ENCODE assay signal across 1 fruit fly cellular context in the genomic region with DNA sequence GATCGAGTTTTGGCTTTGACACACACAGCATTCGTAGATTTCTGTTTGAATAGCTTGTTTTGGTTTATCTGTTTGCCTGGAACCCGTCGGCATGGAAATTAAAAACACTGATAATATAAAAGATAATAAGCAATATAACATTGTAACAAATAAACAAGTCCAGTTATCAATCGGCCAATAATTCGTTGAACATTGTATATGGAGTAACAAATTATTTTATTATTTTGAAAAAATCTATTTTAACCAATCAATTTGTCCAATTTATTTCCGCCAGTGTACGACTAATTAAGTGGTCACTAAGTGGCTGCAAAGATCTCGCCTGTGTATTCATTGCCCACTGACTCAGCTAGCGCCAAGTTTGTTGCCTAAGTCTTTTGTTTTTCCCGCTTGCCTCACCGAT.
TF ChIP-seq lines count a peak whose summit lies in the region.

No protein-coding gene starts in this region.

TF ChIP-seq in whole organism, embryonic, 481 proteins besides CTCF, POLR2A, EP300 and RAD21 (continued from another document and continues in another):
- TF ChIP-seq gro (GFP tag; optimal IDR thresholded peaks at IDR 0.05; lab: Kevin White, UChicago) = peak; percentile 29
- no peak for TF ChIP-seq eve (GFP tag; optimal IDR thresholded peaks at IDR 0.05; lab: Kevin White, UChicago)
- TF ChIP-seq caup (GFP tag; optimal IDR thresholded peaks at IDR 0.05; lab: Kevin White, UChicago; ENCODE audit: severe bottlenecking) = peak; percentile 67
- TF ChIP-seq gce (GFP tag; IDR thresholded peaks at IDR 0.05; lab: Robert Waterston, UW) = peak; percentile 60; the same call in 1 of the 3 replicates
- TF ChIP-seq NfI (GFP tag; optimal IDR thresholded peaks at IDR 0.05; lab: Kevin White, UChicago) = peak; percentile 26
- no peak for TF ChIP-seq sens-2 (GFP tag; IDR thresholded peaks at IDR 0.05; lab: Robert Waterston, UW)
- peak; percentile 65 for TF ChIP-seq CG12769 (tag; optimal IDR thresholded peaks at IDR 0.05; lab: Kevin White, UChicago)
- no peak for TF ChIP-seq CG12236 (GFP tag; optimal IDR thresholded peaks at IDR 0.05; lab: Kevin White, UChicago)
- TF ChIP-seq hkb (optimal IDR thresholded peaks at IDR 0.05; lab: Kevin White, UChicago) = no peak
- TF ChIP-seq hkb (GFP tag; IDR thresholded peaks at IDR 0.05; lab: Robert Waterston, UW) = peak; percentile 42; the same call in 1 of the 2 replicates
- TF ChIP-seq Abd-B (GFP tag; optimal IDR thresholded peaks at IDR 0.05; lab: Kevin White, UChicago) = peak; percentile 41
- peak; percentile 3 for TF ChIP-seq CG1647 (GFP tag; optimal IDR thresholded peaks at IDR 0.05; lab: Kevin White, UChicago)
- no peak for TF ChIP-seq D19B (GFP tag; optimal IDR thresholded peaks at IDR 0.05; lab: Kevin White, UChicago)
- no peak for TF ChIP-seq grn (GFP tag; optimal IDR thresholded peaks at IDR 0.05; lab: Kevin White, UChicago)
- peak; percentile 40; the same call in 1 of the 2 replicates for TF ChIP-seq CG4730 (GFP tag; IDR thresholded peaks at IDR 0.05; lab: Robert Waterston, UW)
- no peak for TF ChIP-seq Trl (optimal IDR thresholded peaks at IDR 0.05; lab: Kevin White, UChicago)
- no peak for TF ChIP-seq Trl (GFP tag; optimal IDR thresholded peaks at IDR 0.05; lab: Kevin White, UChicago)
- TF ChIP-seq Ptx1 (GFP tag; IDR thresholded peaks at IDR 0.05; lab: Robert Waterston, UW) = peak; percentile 33; the same call in 1 of the 2 replicates
- peak; percentile 60 for TF ChIP-seq PHDP (tag; optimal IDR thresholded peaks at IDR 0.05; lab: Kevin White, UChicago)
- no peak for TF ChIP-seq Side (GFP tag; optimal IDR thresholded peaks at IDR 0.05; lab: Kevin White, UChicago)
- TF ChIP-seq Vsx1 (GFP tag; optimal IDR thresholded peaks at IDR 0.05; lab: Kevin White, UChicago) = peak; percentile 48
- peak; percentile 66 for TF ChIP-seq Dbx (GFP tag; IDR thresholded peaks at IDR 0.05; lab: Robert Waterston, UW)
- no peak for TF ChIP-seq nerfin-1 (tag; optimal IDR thresholded peaks at IDR 0.05; lab: Kevin White, UChicago)
- TF ChIP-seq unc-4 (GFP tag; IDR thresholded peaks at IDR 0.05; lab: Robert Waterston, UW; ENCODE audit: partially characterized antibody) = no peak
- peak; percentile 34 for TF ChIP-seq CG17385 (GFP tag; optimal IDR thresholded peaks at IDR 0.05; lab: Kevin White, UChicago)
- peak; percentile 23; the same call in 1 of the 2 replicates for TF ChIP-seq rib (GFP tag; IDR thresholded peaks at IDR 0.05; lab: Robert Waterston, UW)
- peak; percentile 40 for TF ChIP-seq CG10267 (tag; optimal IDR thresholded peaks at IDR 0.05; lab: Kevin White, UChicago)
- no peak for TF ChIP-seq Opbp (GFP tag; IDR thresholded peaks at IDR 0.05; lab: Robert Waterston, UW; ENCODE audit: partially characterized antibody)
- TF ChIP-seq gem (tag; optimal IDR thresholded peaks at IDR 0.05; lab: Kevin White, UChicago) = peak; percentile 71
- TF ChIP-seq tup (GFP tag; optimal IDR thresholded peaks at IDR 0.05; lab: Kevin White, UChicago) = peak; percentile 7
- peak; percentile 40; the same call in 1 of the 2 replicates for TF ChIP-seq MBD-R2 (GFP tag; IDR thresholded peaks at IDR 0.05; lab: Robert Waterston, UW)
- no peak for TF ChIP-seq Nf-YA (GFP tag; IDR thresholded peaks at IDR 0.05; lab: Robert Waterston, UW)
- TF ChIP-seq HHEX (GFP tag; optimal IDR thresholded peaks at IDR 0.05; lab: Kevin White, UChicago) = peak; percentile 42
- peak; percentile 52 for TF ChIP-seq Fer1 (GFP tag; optimal IDR thresholded peaks at IDR 0.05; lab: Kevin White, UChicago)
- TF ChIP-seq Drgx (GFP tag; IDR thresholded peaks at IDR 0.05; lab: Robert Waterston, UW) = peak; percentile 52
- TF ChIP-seq CG34376 (GFP tag; optimal IDR thresholded peaks at IDR 0.05; lab: Kevin White, UChicago) = no peak
- TF ChIP-seq sna (GFP tag; IDR thresholded peaks at IDR 0.05; lab: Robert Waterston, UW; ENCODE audit: partially characterized antibody) = no peak
- peak; percentile 70 for TF ChIP-seq lab (GFP tag; optimal IDR thresholded peaks at IDR 0.05; lab: Kevin White, UChicago)
- peak; percentile 58 for TF ChIP-seq CG18599 (GFP tag; optimal IDR thresholded peaks at IDR 0.05; lab: Kevin White, UChicago)
- peak; percentile 72 for TF ChIP-seq Fer3 (tag; optimal IDR thresholded peaks at IDR 0.05; lab: Kevin White, UChicago)
- TF ChIP-seq nmo (GFP tag; optimal IDR thresholded peaks at IDR 0.05; lab: Kevin White, UChicago) = peak; percentile 31
- peak; percentile 4 for TF ChIP-seq bab2 (GFP tag; optimal IDR thresholded peaks at IDR 0.05; lab: Kevin White, UChicago)
- TF ChIP-seq Stat92E (GFP tag; optimal IDR thresholded peaks at IDR 0.05; lab: Kevin White, UChicago) = no peak
- TF ChIP-seq CG7987 (GFP tag; optimal IDR thresholded peaks at IDR 0.05; lab: Kevin White, UChicago) = no peak
- TF ChIP-seq disco-r (GFP tag; optimal IDR thresholded peaks at IDR 0.05; lab: Kevin White, UChicago) = no peak
- peak; percentile 66 for TF ChIP-seq row (GFP tag; IDR thresholded peaks at IDR 0.05; lab: Robert Waterston, UW)
- no peak for TF ChIP-seq crol (GFP tag; IDR thresholded peaks at IDR 0.05; lab: Robert Waterston, UW)
- 0 out of 2 replicates have a peak, but pooled peaks have one; percentile 13 for TF ChIP-seq ttk (GFP tag; IDR thresholded peaks at IDR 0.05; lab: Robert Waterston, UW)
- TF ChIP-seq gsb (GFP tag; IDR thresholded peaks at IDR 0.05; lab: Robert Waterston, UW) = peak; percentile 45
- no peak for TF ChIP-seq Adf1 (GFP tag; IDR thresholded peaks at IDR 0.05; lab: Robert Waterston, UW)
- TF ChIP-seq ssp (GFP tag; IDR thresholded peaks at IDR 0.05; lab: Robert Waterston, UW) = peak; percentile 29; the same call in 1 of the 2 replicates
- TF ChIP-seq Atf3 (GFP tag; optimal IDR thresholded peaks at IDR 0.05; lab: Kevin White, UChicago) = no peak
- TF ChIP-seq CG2120 (GFP tag; optimal IDR thresholded peaks at IDR 0.05; lab: Kevin White, UChicago) = peak; percentile 79
- TF ChIP-seq CG6765 (GFP tag; optimal IDR thresholded peaks at IDR 0.05; lab: Kevin White, UChicago) = no peak
- TF ChIP-seq Atf-2 (GFP tag; optimal IDR thresholded peaks at IDR 0.05; lab: Kevin White, UChicago) = no peak
- TF ChIP-seq Med (GFP tag; lab: Kevin White, UChicago) = peak; percentile 82
- TF ChIP-seq Rfx (GFP tag; IDR thresholded peaks at IDR 0.05; lab: Robert Waterston, UW) = peak; percentile 88
- TF ChIP-seq CG8765 (GFP tag; IDR thresholded peaks at IDR 0.05; lab: Robert Waterston, UW) = 0 out of 2 replicates have a peak, but pooled peaks have one; percentile 24
- peak; percentile 44 for TF ChIP-seq CG30403 (GFP tag; optimal IDR thresholded peaks at IDR 0.05; lab: Kevin White, UChicago)
- TF ChIP-seq CG4360 (GFP tag; IDR thresholded peaks at IDR 0.05; lab: Robert Waterston, UW) = no peak
- peak; percentile 18; the same call in 1 of the 3 replicates for TF ChIP-seq so (GFP tag; IDR thresholded peaks at IDR 0.05; lab: Robert Waterston, UW)
- TF ChIP-seq CG11723 (GFP tag; optimal IDR thresholded peaks at IDR 0.05; lab: Kevin White, UChicago) = no peak
- no peak for TF ChIP-seq HLHmδ (GFP tag; optimal IDR thresholded peaks at IDR 0.05; lab: Kevin White, UChicago)
- no peak for TF ChIP-seq CG17912 (GFP tag; optimal IDR thresholded peaks at IDR 0.05; lab: Kevin White, UChicago)
- TF ChIP-seq sug (tag; optimal IDR thresholded peaks at IDR 0.05; lab: Kevin White, UChicago) = peak; percentile 4
- peak; percentile 41 for TF ChIP-seq CoRest (tag; optimal IDR thresholded peaks at IDR 0.05; lab: Kevin White, UChicago)
- TF ChIP-seq crc (GFP tag; optimal IDR thresholded peaks at IDR 0.05; lab: Kevin White, UChicago) = no peak
- no peak for TF ChIP-seq CG10431 (GFP tag; optimal IDR thresholded peaks at IDR 0.05; lab: Kevin White, UChicago)
- no peak for TF ChIP-seq Mad (GFP tag; optimal IDR thresholded peaks at IDR 0.05; lab: Kevin White, UChicago)
- TF ChIP-seq kay (GFP tag; optimal IDR thresholded peaks at IDR 0.05; lab: Kevin White, UChicago) = peak; percentile 5
- 0 out of 2 replicates have a peak, but pooled peaks have one; percentile 27 for TF ChIP-seq Oaz (GFP tag; IDR thresholded peaks at IDR 0.05; lab: Robert Waterston, UW)
- no peak for TF ChIP-seq CG32767 (GFP tag; IDR thresholded peaks at IDR 0.05; lab: Robert Waterston, UW)
- peak; percentile 59 for TF ChIP-seq sens (GFP tag; lab: Kevin White, UChicago)
- TF ChIP-seq CG1024 (GFP tag; IDR thresholded peaks at IDR 0.05; lab: Robert Waterston, UW) = no peak
- TF ChIP-seq org-1 (GFP tag; optimal IDR thresholded peaks at IDR 0.05; lab: Kevin White, UChicago) = no peak
- no peak for TF ChIP-seq CG33557 (GFP tag; optimal IDR thresholded peaks at IDR 0.05; lab: Kevin White, UChicago)
- no peak for TF ChIP-seq CG7963 (GFP tag; IDR thresholded peaks at IDR 0.05; lab: Robert Waterston, UW; ENCODE audit: partially characterized antibody)
- peak; percentile 66 for TF ChIP-seq CG31224 (GFP tag; IDR thresholded peaks at IDR 0.05; lab: Robert Waterston, UW)
- no peak for TF ChIP-seq CG4707 (GFP tag; optimal IDR thresholded peaks at IDR 0.05; lab: Kevin White, UChicago)
- TF ChIP-seq prd (optimal IDR thresholded peaks at IDR 0.05; lab: Kevin White, UChicago) = no peak
- TF ChIP-seq prd (GFP tag; IDR thresholded peaks at IDR 0.05; lab: Robert Waterston, UW) = peak; percentile 67; the same call in 2 of the 3 replicates
- TF ChIP-seq CG15601 (tag; optimal IDR thresholded peaks at IDR 0.05; lab: Kevin White, UChicago) = no peak
- TF ChIP-seq CG14441 (GFP tag; IDR thresholded peaks at IDR 0.05; lab: Robert Waterston, UW) = peak; percentile 53
- TF ChIP-seq Gug (GFP tag; IDR thresholded peaks at IDR 0.05; lab: Robert Waterston, UW) = no peak
- TF ChIP-seq nom (GFP tag; optimal IDR thresholded peaks at IDR 0.05; lab: Kevin White, UChicago) = no peak
- peak; percentile 12 for TF ChIP-seq CG13424 (tag; optimal IDR thresholded peaks at IDR 0.05; lab: Kevin White, UChicago)
- TF ChIP-seq mam (GFP tag; optimal IDR thresholded peaks at IDR 0.05; lab: Kevin White, UChicago) = peak; percentile 12
- TF ChIP-seq Meics (GFP tag; optimal IDR thresholded peaks at IDR 0.05; lab: Kevin White, UChicago) = peak; percentile 72
- TF ChIP-seq CG6854 (GFP tag; optimal IDR thresholded peaks at IDR 0.05; lab: Kevin White, UChicago) = peak; percentile 38
- TF ChIP-seq Hmx (GFP tag; optimal IDR thresholded peaks at IDR 0.05; lab: Kevin White, UChicago) = no peak
- peak; percentile 75 for TF ChIP-seq Atf6 (GFP tag; IDR thresholded peaks at IDR 0.05; lab: Robert Waterston, UW)
- peak; percentile 10 for TF ChIP-seq az2 (GFP tag; optimal IDR thresholded peaks at IDR 0.05; lab: Kevin White, UChicago)
- TF ChIP-seq ewg (GFP tag; optimal IDR thresholded peaks at IDR 0.05; lab: Kevin White, UChicago) = no peak
- TF ChIP-seq CG15011 (GFP tag; optimal IDR thresholded peaks at IDR 0.05; lab: Kevin White, UChicago) = no peak
- TF ChIP-seq CG6689 (GFP tag; IDR thresholded peaks at IDR 0.05; lab: Robert Waterston, UW) = peak; percentile 59
- no peak for TF ChIP-seq CG14860 (GFP tag; IDR thresholded peaks at IDR 0.05; lab: Robert Waterston, UW; ENCODE audit: partially characterized antibody)
- no peak for TF ChIP-seq dan (GFP tag; IDR thresholded peaks at IDR 0.05; lab: Robert Waterston, UW)
- TF ChIP-seq Awh (GFP tag; IDR thresholded peaks at IDR 0.05; lab: Robert Waterston, UW) = peak; percentile 61; the same call in 1 of the 2 replicates
- peak; percentile 14 for TF ChIP-seq CG8281 (tag; optimal IDR thresholded peaks at IDR 0.05; lab: Kevin White, UChicago)
- TF ChIP-seq Hand (GFP tag; optimal IDR thresholded peaks at IDR 0.05; lab: Kevin White, UChicago) = no peak
- no peak for TF ChIP-seq cg (GFP tag; optimal IDR thresholded peaks at IDR 0.05; lab: Kevin White, UChicago)
- no peak for TF ChIP-seq CG2875 (GFP tag; optimal IDR thresholded peaks at IDR 0.05; lab: Kevin White, UChicago)
- no peak for TF ChIP-seq CG9437 (GFP tag; optimal IDR thresholded peaks at IDR 0.05; lab: Kevin White, UChicago)
- TF ChIP-seq ind (GFP tag; optimal IDR thresholded peaks at IDR 0.05; lab: Kevin White, UChicago) = peak; percentile 34
- peak; percentile 32 for TF ChIP-seq CG12155 (GFP tag; optimal IDR thresholded peaks at IDR 0.05; lab: Kevin White, UChicago)
- no peak for TF ChIP-seq usp (GFP tag; optimal IDR thresholded peaks at IDR 0.05; lab: Kevin White, UChicago)
- TF ChIP-seq Ravus (GFP tag; IDR thresholded peaks at IDR 0.05; lab: Robert Waterston, UW) = no peak
- no peak for TF ChIP-seq Hr39 (optimal IDR thresholded peaks at IDR 0.05; lab: Kevin White, UChicago)
- TF ChIP-seq ara (GFP tag; IDR thresholded peaks at IDR 0.05; lab: Robert Waterston, UW) = peak; percentile 51; the same call in 1 of the 2 replicates
- no peak for TF ChIP-seq ham (GFP tag; IDR thresholded peaks at IDR 0.05; lab: Robert Waterston, UW)
- TF ChIP-seq CG6272 (GFP tag; IDR thresholded peaks at IDR 0.05; lab: Robert Waterston, UW) = 0 out of 2 replicates have a peak, but pooled peaks have one; percentile 20
- 0 out of 3 replicates have a peak, but pooled peaks have one; percentile 27 for TF ChIP-seq CG34422 (GFP tag; IDR thresholded peaks at IDR 0.05; lab: Robert Waterston, UW)
- no peak for TF ChIP-seq trem (tag; optimal IDR thresholded peaks at IDR 0.05; lab: Kevin White, UChicago)
- TF ChIP-seq CG14667 (GFP tag; IDR thresholded peaks at IDR 0.05; lab: Robert Waterston, UW) = no peak
- no peak for TF ChIP-seq br (optimal IDR thresholded peaks at IDR 0.05; lab: Kevin White, UChicago)
- no peak for TF ChIP-seq hth (optimal IDR thresholded peaks at IDR 0.05; lab: Kevin White, UChicago)
- TF ChIP-seq Dek (tag; optimal IDR thresholded peaks at IDR 0.05; lab: Kevin White, UChicago) = peak; percentile 30
- TF ChIP-seq CG8924 (tag; optimal IDR thresholded peaks at IDR 0.05; lab: Kevin White, UChicago) = peak; percentile 57
- no peak for TF ChIP-seq Doc3 (GFP tag; IDR thresholded peaks at IDR 0.05; lab: Robert Waterston, UW; ENCODE audit: partially characterized antibody)
- no peak for TF ChIP-seq dimm (GFP tag; IDR thresholded peaks at IDR 0.05; lab: Robert Waterston, UW)
- no peak for TF ChIP-seq sim (GFP tag; IDR thresholded peaks at IDR 0.05; lab: Robert Waterston, UW)
- TF ChIP-seq CG3281 (GFP tag; optimal IDR thresholded peaks at IDR 0.05; lab: Kevin White, UChicago) = peak; percentile 58
- TF ChIP-seq fd3F (GFP tag; optimal IDR thresholded peaks at IDR 0.05; lab: Kevin White, UChicago) = peak; percentile 4
- no peak for TF ChIP-seq Ets97D (GFP tag; optimal IDR thresholded peaks at IDR 0.05; lab: Kevin White, UChicago)
- no peak for TF ChIP-seq btn (GFP tag; optimal IDR thresholded peaks at IDR 0.05; lab: Kevin White, UChicago)
- peak; percentile 59 for TF ChIP-seq lilli (GFP tag; optimal IDR thresholded peaks at IDR 0.05; lab: Kevin White, UChicago)
- TF ChIP-seq CG11093 (GFP tag; IDR thresholded peaks at IDR 0.05; lab: Robert Waterston, UW) = 0 out of 3 replicates have a peak, but pooled peaks have one; percentile 9
- peak; percentile 48 for TF ChIP-seq Hmr (GFP tag; optimal IDR thresholded peaks at IDR 0.05; lab: Kevin White, UChicago)
